Worm (Caenorhabditis elegans) whole organism, L4 larva: ENCODE results near the gene srh-266.

Experiments used
- R02D3.7 ChIP-seq: fragments of 150-350 bp; sonication (generic microtip); optimal IDR thresholded peaks from 3 replicates; lab custom pipeline; 2014; ENCODE audit warnings: missing biosample characterization, missing genetic modification characterization
- ama-1 ChIP-seq: fragments of 150-350 bp; optimal IDR thresholded peaks from 2 replicates; lab custom pipeline; 2014; ENCODE audit warnings: inconsistent platforms, mixed read lengths
- dmd-6 ChIP-seq: fragments of 200-800 bp; sonication (Bioruptor generic); IDR thresholded peaks from 2 replicates; pipeline ENCODE4 v1.3.6; 2022; ENCODE audit warnings: missing genetic modification reagents, missing genetic modification characterization, missing compliant biosample characterization
- dpl-1 ChIP-seq: fragments of 150-350 bp; optimal IDR thresholded peaks from 2 replicates; lab custom pipeline; 2014; ENCODE audit warnings: missing biosample characterization, missing genetic modification reagents, missing genetic modification characterization
- jun-1 ChIP-seq: fragments of 150-350 bp; optimal IDR thresholded peaks from 2 replicates; lab custom pipeline; 2014; ENCODE audit warnings: missing biosample characterization, missing genetic modification reagents, missing genetic modification characterization
- lin-13 ChIP-seq: fragments of 150-350 bp; optimal IDR thresholded peaks from 2 replicates; lab custom pipeline; 2014; ENCODE audit warnings: missing biosample characterization, missing genetic modification reagents, missing genetic modification characterization
- lin-39 ChIP-seq: fragments of 150-350 bp; optimal IDR thresholded peaks from 2 replicates; lab custom pipeline; 2014; ENCODE audit warnings: missing biosample characterization, missing genetic modification reagents, missing genetic modification characterization
- nhr-28 ChIP-seq: fragments of 150-350 bp; optimal IDR thresholded peaks from 2 replicates; lab custom pipeline; 2014; ENCODE audit warnings: missing biosample characterization, missing genetic modification characterization
- nhr-77 ChIP-seq: fragments of 150-350 bp; optimal IDR thresholded peaks from 2 replicates; lab custom pipeline; 2014; ENCODE audit warnings: missing biosample characterization, missing genetic modification characterization
- snpc-4 ChIP-seq: fragments of 150-350 bp; optimal IDR thresholded peaks from 2 replicates; lab custom pipeline; 2014; ENCODE audit warnings: missing biosample characterization, missing genetic modification characterization
- zfp-2 ChIP-seq: sonication (generic microtip); optimal IDR thresholded peaks from 2 replicates; lab custom pipeline; 2016; ENCODE audit warnings: mild to moderate bottlenecking, missing genetic modification characterization, missing compliant biosample characterization

DNA sequence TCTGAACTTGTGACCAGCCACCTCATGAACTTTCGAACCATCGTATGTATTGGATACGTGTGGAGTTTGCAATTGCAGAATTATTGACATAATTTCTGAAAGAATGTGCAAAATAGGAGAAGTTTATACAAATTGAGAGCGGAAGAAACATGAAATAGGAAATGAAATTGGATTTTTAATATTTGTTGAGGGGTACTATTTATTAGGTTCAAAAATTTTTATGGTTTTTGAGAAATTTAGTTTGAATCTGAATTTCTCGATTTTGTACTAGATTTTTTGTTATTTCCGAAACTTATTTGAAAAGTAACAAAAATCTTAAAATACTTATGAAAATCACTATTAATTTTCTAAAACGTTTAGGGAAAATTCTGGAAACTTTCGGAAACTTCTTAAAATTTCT, 36.1 kb upstream of the srh-266 start, which contains the start of gene F48G7.9:
- TF ChIP-seq lin-13 (no peak), nhr-77 (tag; lab: Kevin White, UChicago) (no peak), lin-39 (tag; lab: Kevin White, UChicago) (no peak), nhr-28 (tag; lab: Kevin White, UChicago) (no peak), snpc-4 (no peak), dpl-1 (GFP tag; lab: Kevin White, UChicago) (no peak), jun-1 (no peak), dmd-6 (GFP tag; lab: Robert Waterston, UW) (no peak), ama-1 (lab: Kevin White, UChicago) (no peak), zfp-2 (tag; lab: Kevin White, UChicago) (no peak), R02D3.7 (no peak)
